Fruit fly (Drosophila melanogaster) whole organism, prepupa: ENCODE results near the gene CG11980.

ENCODE experiments used
- CG10631 ChIP-seq: fragments of 200-800 bp; sonication (Bioruptor generic); optimal IDR thresholded peaks from 2 replicates; lab custom pipeline; 2016; ENCODE audit warnings: missing biosample characterization, missing genetic modification characterization
- CG10669 ChIP-seq: fragments of 200-800 bp; sonication (Bioruptor generic); optimal IDR thresholded peaks from 3 replicates; lab custom pipeline; 2018; ENCODE audit warnings: missing biosample characterization, mild to moderate bottlenecking, missing genetic modification characterization, moderate library complexity
- CG11294 ChIP-seq: fragments of 200-800 bp; sonication (Bioruptor generic); IDR thresholded peaks from 2 replicates; pipeline ENCODE4 v1.3.6; 2022; ENCODE audit warnings: missing biosample characterization, missing genetic modification characterization
- CG11762 ChIP-seq: fragments of 200-800 bp; sonication (Bioruptor generic); optimal IDR thresholded peaks from 3 replicates; lab custom pipeline; 2016; ENCODE audit warnings: missing biosample characterization, missing genetic modification characterization; ENCODE audit not compliant: insufficient read depth
- CG15336 ChIP-seq: fragments of 200-800 bp; sonication (Bioruptor generic); IDR thresholded peaks from 2 replicates; pipeline ENCODE4 v1.3.6; 2022; ENCODE audit warnings: missing biosample characterization, missing genetic modification characterization
- CG1621 ChIP-seq: fragments of 200-800 bp; sonication (Bioruptor generic); optimal IDR thresholded peaks from 3 replicates; lab custom pipeline; 2018; ENCODE audit warnings: missing biosample characterization, mild to moderate bottlenecking, missing genetic modification characterization
- CG16779 ChIP-seq: fragments of 200-800 bp; sonication (Bioruptor generic); optimal IDR thresholded peaks from 3 replicates; lab custom pipeline; 2017; ENCODE audit warnings: missing biosample characterization, mild to moderate bottlenecking, missing genetic modification characterization
- CG3032 ChIP-seq: fragments of 200-800 bp; optimal IDR thresholded peaks from 2 replicates; lab custom pipeline; 2019; ENCODE audit warnings: missing biosample characterization, mild to moderate bottlenecking, missing genetic modification characterization, moderate library complexity
- CG32006 ChIP-seq: fragments of 200-800 bp; sonication (Bioruptor generic); optimal IDR thresholded peaks from 3 replicates; lab custom pipeline; 2017; ENCODE audit warnings: missing biosample characterization, mild to moderate bottlenecking, missing genetic modification characterization
- CG34406 ChIP-seq: fragments of 200-800 bp; sonication (Bioruptor generic); optimal IDR thresholded peaks from 3 replicates; lab custom pipeline; 2016; ENCODE audit warnings: missing biosample characterization, missing genetic modification characterization
- CG4318 ChIP-seq: fragments of 200-800 bp; sonication (Bioruptor generic); optimal IDR thresholded peaks from 3 replicates; lab custom pipeline; 2017; ENCODE audit warnings: missing biosample characterization, mild to moderate bottlenecking, missing genetic modification characterization
- CG6163 ChIP-seq: fragments of 200-800 bp; sonication (Bioruptor generic); IDR thresholded peaks from 3 replicates; pipeline ENCODE4 v1.3.6; 2022; ENCODE audit warnings: missing biosample characterization, missing genetic modification characterization
- CG6276 ChIP-seq: fragments of 200-800 bp; sonication (Bioruptor generic); optimal IDR thresholded peaks from 2 replicates; lab custom pipeline; 2017; ENCODE audit warnings: missing biosample characterization, mild to moderate bottlenecking, missing genetic modification characterization
- CG6792 ChIP-seq: fragments of 200-800 bp; sonication (Bioruptor generic); optimal IDR thresholded peaks from 3 replicates; lab custom pipeline; 2016; ENCODE audit warnings: missing biosample characterization, missing genetic modification characterization
- CG6808 ChIP-seq: fragments of 200-800 bp; sonication (Bioruptor generic); optimal IDR thresholded peaks from 3 replicates; lab custom pipeline; 2017; ENCODE audit warnings: missing biosample characterization, missing genetic modification characterization, mild to moderate bottlenecking, moderate library complexity, missing genetic modification reagents
- CG6854 ChIP-seq: fragments of 200-800 bp; sonication (Bioruptor generic); optimal IDR thresholded peaks from 2 replicates; lab custom pipeline; 2017; ENCODE audit warnings: missing biosample characterization, mild to moderate bottlenecking, missing genetic modification characterization
- CG7368 ChIP-seq: fragments of 200-800 bp; sonication (Bioruptor generic); optimal IDR thresholded peaks from 3 replicates; lab custom pipeline; 2016; ENCODE audit warnings: missing biosample characterization, missing genetic modification characterization
- CG8119 ChIP-seq: fragments of 200-800 bp; sonication (Bioruptor generic); IDR thresholded peaks from 3 replicates; pipeline ENCODE4 v1.3.6; 2022; ENCODE audit warnings: missing biosample characterization, missing genetic modification characterization
- CG8319 ChIP-seq: fragments of 200-800 bp; sonication (Bioruptor generic); optimal IDR thresholded peaks from 3 replicates; lab custom pipeline; 2016; ENCODE audit warnings: missing biosample characterization, missing genetic modification characterization
- CG8632 ChIP-seq: fragments of 200-800 bp; sonication (Bioruptor generic); optimal IDR thresholded peaks from 3 replicates; lab custom pipeline; 2016; ENCODE audit warnings: missing biosample characterization, missing genetic modification characterization
- CG9139 ChIP-seq: fragments of 200-800 bp; sonication (Bioruptor generic); optimal IDR thresholded peaks from 3 replicates; lab custom pipeline; 2017; ENCODE audit warnings: missing biosample characterization, mild to moderate bottlenecking, missing genetic modification characterization
- Eip75B ChIP-seq: fragments of 200-800 bp; sonication (Bioruptor generic); optimal IDR thresholded peaks from 3 replicates; lab custom pipeline; 2016; ENCODE audit warnings: missing biosample characterization, missing genetic modification characterization
- Eip78C ChIP-seq: fragments of 200-800 bp; sonication (Bioruptor generic); peaks from one replicate; lab custom pipeline; 2016; ENCODE audit warnings: missing biosample characterization, missing genetic modification characterization
- Eip93F ChIP-seq: fragments of 200-800 bp; sonication (Bioruptor generic); optimal IDR thresholded peaks from 2 replicates; lab custom pipeline; 2016; ENCODE audit warnings: missing biosample characterization, mild to moderate bottlenecking, missing genetic modification characterization
- Ets21C ChIP-seq: fragments of 200-800 bp; sonication (Bioruptor generic); optimal IDR thresholded peaks from 3 replicates; lab custom pipeline; 2016; ENCODE audit warnings: missing biosample characterization, missing genetic modification characterization
- Ets96B ChIP-seq: fragments of 200-800 bp; optimal IDR thresholded peaks from 2 replicates; lab custom pipeline; 2019; ENCODE audit warnings: missing biosample characterization, mild to moderate bottlenecking, missing genetic modification characterization, moderate library complexity
- Gug ChIP-seq: fragments of 200-800 bp; sonication (Bioruptor generic); IDR thresholded peaks from 2 replicates; pipeline ENCODE4 v1.3.6; 2022; ENCODE audit warnings: missing biosample characterization, missing genetic modification characterization
- Lpt ChIP-seq: fragments of 200-800 bp; sonication (Bioruptor generic); optimal IDR thresholded peaks from 3 replicates; lab custom pipeline; 2016; ENCODE audit warnings: missing biosample characterization, missing genetic modification characterization
- Met ChIP-seq: fragments of 200-800 bp; sonication (Bioruptor generic); optimal IDR thresholded peaks from 3 replicates; lab custom pipeline; 2016; ENCODE audit warnings: missing biosample characterization, missing genetic modification characterization
- Smox ChIP-seq: fragments of 200-800 bp; sonication (Bioruptor generic); optimal IDR thresholded peaks from 3 replicates; lab custom pipeline; 2016; ENCODE audit warnings: missing biosample characterization, missing genetic modification characterization
- Sox102F ChIP-seq: fragments of 200-800 bp; sonication (Bioruptor generic); optimal IDR thresholded peaks from 2 replicates; lab custom pipeline; 2016; ENCODE audit warnings: missing biosample characterization, mild to moderate bottlenecking, missing genetic modification characterization
- Sox14 ChIP-seq: fragments of 200-800 bp; sonication (Bioruptor generic); optimal IDR thresholded peaks from 3 replicates; lab custom pipeline; 2016; ENCODE audit warnings: missing biosample characterization, missing genetic modification characterization
- Sox15 ChIP-seq: fragments of 200-800 bp; sonication (Bioruptor generic); optimal IDR thresholded peaks from 3 replicates; lab custom pipeline; 2016; ENCODE audit warnings: missing biosample characterization, missing genetic modification characterization
- achi ChIP-seq: fragments of 200-800 bp; sonication (Bioruptor generic); optimal IDR thresholded peaks from 3 replicates; lab custom pipeline; 2016; ENCODE audit warnings: missing biosample characterization, missing genetic modification characterization
- acj6 ChIP-seq: fragments of 200-800 bp; sonication (Bioruptor generic); optimal IDR thresholded peaks from 3 replicates; lab custom pipeline; 2016; ENCODE audit warnings: missing biosample characterization, missing genetic modification characterization
- cyc ChIP-seq: fragments of 200-800 bp; sonication (Bioruptor generic); optimal IDR thresholded peaks from 3 replicates; lab custom pipeline; 2016; ENCODE audit warnings: missing biosample characterization, missing genetic modification characterization
- dac ChIP-seq: fragments of 200-800 bp; sonication (Bioruptor generic); optimal IDR thresholded peaks from 2 replicates; lab custom pipeline; 2017; ENCODE audit warnings: missing biosample characterization, mild to moderate bottlenecking, missing genetic modification characterization
- dsx ChIP-seq: fragments of 200-800 bp; optimal IDR thresholded peaks from 3 replicates; lab custom pipeline; 2019; ENCODE audit warnings: missing biosample characterization, mild to moderate bottlenecking, missing genetic modification characterization, moderate library complexity; ENCODE audit not compliant: poor library complexity, severe bottlenecking
- eg ChIP-seq: fragments of 200-800 bp; sonication (Bioruptor generic); IDR thresholded peaks from 3 replicates; pipeline ENCODE4 v1.3.6; 2022; ENCODE audit warnings: missing biosample characterization, missing genetic modification characterization
- esn ChIP-seq: fragments of 200-800 bp; sonication (Bioruptor generic); optimal IDR thresholded peaks from 2 replicates; lab custom pipeline; 2016; ENCODE audit warnings: missing biosample characterization, mild to moderate bottlenecking, missing genetic modification characterization, moderate library complexity
- fd59A ChIP-seq: fragments of 200-800 bp; sonication (Bioruptor generic); optimal IDR thresholded peaks from 2 replicates; lab custom pipeline; 2017; ENCODE audit warnings: missing biosample characterization, mild to moderate bottlenecking, missing genetic modification characterization, missing genetic modification reagents
- fd85E ChIP-seq: fragments of 200-800 bp; sonication (Bioruptor generic); optimal IDR thresholded peaks from 3 replicates; lab custom pipeline; 2016; ENCODE audit warnings: missing biosample characterization, missing genetic modification characterization
- lz ChIP-seq: fragments of 200-800 bp; sonication (Bioruptor generic); optimal IDR thresholded peaks from 3 replicates; lab custom pipeline; 2016; ENCODE audit warnings: missing biosample characterization, missing genetic modification characterization
- pdm3 ChIP-seq: fragments of 200-800 bp; sonication (Bioruptor generic); optimal IDR thresholded peaks from 3 replicates; lab custom pipeline; 2016; ENCODE audit warnings: missing biosample characterization, missing genetic modification characterization
- spab ChIP-seq: fragments of 200-800 bp; sonication (Bioruptor generic); optimal IDR thresholded peaks from 2 replicates; lab custom pipeline; 2017; ENCODE audit warnings: missing biosample characterization, mild to moderate bottlenecking, missing genetic modification characterization, missing genetic modification reagents
- ss ChIP-seq, 2 experiments: fragments of 200-800 bp; sonication (Bioruptor generic); optimal IDR thresholded peaks; 2 replicates in 1 of 2; 3 replicates in 1 of 2; lab custom pipeline; 2017 to 2018; ENCODE audit warnings: mild to moderate bottlenecking in 2 of 2, missing biosample characterization in 2 of 2, missing genetic modification characterization in 2 of 2, moderate library complexity in 1 of 2
- svp ChIP-seq: fragments of 200-800 bp; sonication (Bioruptor generic); peaks from one replicate; lab custom pipeline; 2016; ENCODE audit warnings: missing biosample characterization, missing genetic modification characterization
- topi ChIP-seq: fragments of 200-800 bp; sonication (Bioruptor generic); optimal IDR thresholded peaks from 3 replicates; lab custom pipeline; 2016; ENCODE audit warnings: missing biosample characterization, missing genetic modification characterization
- vri ChIP-seq: fragments of 200-800 bp; sonication (Bioruptor generic); optimal IDR thresholded peaks from 3 replicates; lab custom pipeline; 2016; ENCODE audit warnings: missing biosample characterization, mild to moderate bottlenecking, missing genetic modification characterization

CG11980 gene

DNA sequence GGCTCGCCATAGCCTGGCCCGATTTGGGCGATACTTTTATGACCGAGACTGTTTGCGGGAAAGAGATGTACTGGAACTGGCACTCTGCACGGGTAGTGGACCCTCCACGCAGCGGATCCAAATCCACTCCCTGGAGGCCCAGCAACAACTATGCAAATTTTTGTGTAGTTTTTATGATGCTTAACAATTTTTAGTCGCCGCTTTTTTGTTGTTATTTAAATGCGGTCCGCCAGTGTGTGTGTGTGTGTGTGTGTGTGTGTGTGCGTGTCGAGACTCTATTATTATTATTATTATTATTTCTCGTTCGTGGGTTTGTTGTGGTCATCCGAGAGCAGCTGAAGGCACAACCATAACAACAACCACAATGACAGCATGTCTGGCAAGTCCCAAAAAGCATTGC lies 44.7 kb upstream of the CG11980 start:
- TF ChIP-seq Ets96B (tag; lab: Kevin White, UChicago) (no peak), CG8632 (GFP tag; lab: Kevin White, UChicago) (no peak), lz (GFP tag; lab: Kevin White, UChicago) (no peak), svp (GFP tag; lab: Kevin White, UChicago) (peak; percentile 4), Lpt (GFP tag; lab: Kevin White, UChicago) (no peak), Eip78C (GFP tag; lab: Kevin White, UChicago) (peak; percentile 23), CG3032 (tag; lab: Kevin White, UChicago) (no peak)

DNA sequence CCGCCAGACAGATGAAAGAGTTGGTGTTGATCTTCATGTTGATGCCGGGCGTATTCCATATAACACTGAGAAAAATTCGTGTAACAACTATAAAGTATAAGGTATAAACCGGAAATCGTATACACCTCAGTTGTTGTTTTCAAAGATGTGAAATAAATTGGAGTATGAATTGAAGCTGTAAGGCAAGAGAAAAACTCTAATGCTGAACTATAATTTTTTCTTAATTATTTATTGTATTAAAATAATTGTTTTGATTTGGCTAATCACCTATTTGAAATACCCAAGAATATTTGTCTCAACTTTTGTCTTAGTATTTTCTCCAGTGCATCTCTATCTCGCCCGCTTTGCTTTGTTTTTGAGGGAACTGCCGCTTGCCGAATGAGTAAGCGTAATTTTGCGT lies 43.5 kb upstream of the CG11980 start:
- peak; percentile 37 for TF ChIP-seq topi
- no peak for TF ChIP-seq CG11294 (GFP tag; lab: Robert Waterston, UW)
- TF ChIP-seq CG3032 (tag; lab: Kevin White, UChicago) = no peak
- peak; percentile 53 for TF ChIP-seq CG4318 (GFP tag; lab: Kevin White, UChicago)
- TF ChIP-seq CG6276 (GFP tag; lab: Kevin White, UChicago) = peak; percentile 36
- TF ChIP-seq CG15336 (GFP tag; lab: Robert Waterston, UW) = peak; percentile 82
- TF ChIP-seq CG7368 (GFP tag; lab: Kevin White, UChicago) = no peak
- TF ChIP-seq dsx (GFP tag; lab: Kevin White, UChicago) = no peak
- TF ChIP-seq CG8632 (GFP tag; lab: Kevin White, UChicago) = peak; percentile 16
- peak; percentile 56 for TF ChIP-seq achi (GFP tag; lab: Kevin White, UChicago)
- TF ChIP-seq CG10669 (GFP tag; lab: Kevin White, UChicago) = no peak
- TF ChIP-seq CG6792 (GFP tag; lab: Kevin White, UChicago) = no peak
- TF ChIP-seq Lpt (GFP tag; lab: Kevin White, UChicago) = peak; percentile 6
- peak; percentile 41 for TF ChIP-seq Met (GFP tag; lab: Kevin White, UChicago)
- peak; percentile 79 for TF ChIP-seq CG32006 (GFP tag; lab: Kevin White, UChicago)
- TF ChIP-seq dac (GFP tag; lab: Kevin White, UChicago) = peak; percentile 7
- no peak for TF ChIP-seq Eip75B (GFP tag; lab: Kevin White, UChicago)
- TF ChIP-seq Sox102F (GFP tag; lab: Kevin White, UChicago) = peak; percentile 4
- peak; percentile 26 for TF ChIP-seq CG34406
- TF ChIP-seq CG6163 (GFP tag; lab: Robert Waterston, UW) = peak; percentile 43; the same call in 1 of the 3 replicates
- peak; percentile 62 for TF ChIP-seq CG8119 (GFP tag; lab: Robert Waterston, UW)
- no peak for TF ChIP-seq CG16779 (tag; lab: Kevin White, UChicago)
- TF ChIP-seq Eip93F (GFP tag; lab: Kevin White, UChicago) = no peak
- TF ChIP-seq acj6 (GFP tag; lab: Kevin White, UChicago) = peak; percentile 31
- TF ChIP-seq CG6808 (GFP tag; lab: Kevin White, UChicago) = no peak
- TF ChIP-seq pdm3 (GFP tag; lab: Kevin White, UChicago) = no peak
- TF ChIP-seq vri = no peak
- TF ChIP-seq Ets21C (GFP tag; lab: Kevin White, UChicago) = no peak
- TF ChIP-seq fd85E (GFP tag; lab: Kevin White, UChicago) = no peak
- no peak for TF ChIP-seq spab (GFP tag; lab: Kevin White, UChicago)
- no peak for TF ChIP-seq ss (GFP tag; optimal IDR thresholded peaks at IDR 0.05; lab: Kevin White, UChicago)
- TF ChIP-seq esn = peak; percentile 38
- no peak for TF ChIP-seq CG1621 (tag; lab: Kevin White, UChicago)
- peak; percentile 56 for TF ChIP-seq svp (GFP tag; lab: Kevin White, UChicago)
- TF ChIP-seq cyc = no peak
- TF ChIP-seq Smox (GFP tag; lab: Kevin White, UChicago) = peak; percentile 32
- TF ChIP-seq Sox15 (GFP tag; lab: Kevin White, UChicago) = no peak
- TF ChIP-seq CG10631 = peak; percentile 24
- TF ChIP-seq Eip78C (GFP tag; lab: Kevin White, UChicago) = peak; percentile 65
- no peak for TF ChIP-seq Ets96B (tag; lab: Kevin White, UChicago)
- TF ChIP-seq CG11762 (GFP tag; lab: Kevin White, UChicago) = no peak
- TF ChIP-seq Sox14 (GFP tag; lab: Kevin White, UChicago) = no peak
- TF ChIP-seq fd59A (GFP tag; lab: Kevin White, UChicago) = no peak
- TF ChIP-seq Gug (GFP tag; lab: Robert Waterston, UW) = 0 out of 2 replicates have a peak, but pooled peaks have one; percentile 13
- TF ChIP-seq CG9139 = no peak
- TF ChIP-seq eg = peak; percentile 29; the same call in 1 of the 3 replicates
- TF ChIP-seq CG8319 = no peak
- no peak for TF ChIP-seq CG6854 (GFP tag; lab: Kevin White, UChicago)
